Fruit fly (Drosophila melanogaster): ENCODE data around the gene crn.

Gene crn

DNA sequence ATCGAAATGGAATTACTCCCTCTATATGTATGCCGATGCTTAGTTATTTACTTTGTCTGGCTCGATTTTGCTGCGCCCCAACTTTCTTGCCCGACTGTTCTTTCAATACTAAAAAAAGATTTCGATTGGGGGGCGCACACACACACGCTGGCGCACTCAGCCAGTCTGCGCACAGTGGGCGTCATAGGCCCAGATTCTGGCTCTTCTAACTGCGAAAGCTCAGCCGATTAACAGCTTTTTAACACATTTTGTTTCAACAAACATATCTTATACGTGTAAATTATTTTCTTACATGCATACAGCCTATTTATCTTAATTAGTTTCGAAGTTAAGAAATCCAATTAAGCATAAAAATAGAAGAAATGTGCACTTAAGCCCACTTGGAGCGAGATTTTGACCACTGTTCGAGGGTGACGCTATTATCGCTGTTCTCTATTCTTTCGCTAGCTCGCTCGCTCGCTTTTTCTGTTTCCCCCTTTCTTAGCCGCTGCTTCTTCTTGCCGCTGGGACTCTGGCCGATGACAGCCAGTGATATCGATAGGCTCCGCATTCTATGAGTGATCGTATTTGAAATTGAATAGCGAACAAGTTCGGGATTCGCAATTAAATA, 27.5 kb downstream of the crn start, which contains the start of gene Vinc (continued):
- TF ChIP-seq pho (GFP tag; optimal IDR thresholded peaks at IDR 0.05) (peak; percentile 49), fru (optimal IDR thresholded peaks at IDR 0.05) (no peak), CG1792 (GFP tag; optimal IDR thresholded peaks at IDR 0.05) (peak; percentile 65), CG8765 (GFP tag; IDR thresholded peaks at IDR 0.05) (peak; percentile 50; the same call in 1 of the 2 replicates), CG10654 (GFP tag; optimal IDR thresholded peaks at IDR 0.05) (peak; percentile 85), Lim3 (GFP tag; IDR thresholded peaks at IDR 0.05) (0 out of 2 replicates have a peak, but pooled peaks have one; percentile 40), Chrac-16 (GFP tag; optimal IDR thresholded peaks at IDR 0.05) (peak; percentile 52), Jarid2 (GFP tag; optimal IDR thresholded peaks at IDR 0.05) (peak; percentile 86), CG11085 (GFP tag; IDR thresholded peaks at IDR 0.05) (peak; percentile 60; the same call in 1 of the 2 replicates), CG8944 (GFP tag; optimal IDR thresholded peaks at IDR 0.05) (peak; percentile 57), Adf1 (GFP tag; IDR thresholded peaks at IDR 0.05) (peak; percentile 70), CG6175 (GFP tag; IDR thresholded peaks at IDR 0.05) (peak; percentile 77), pita (GFP tag; optimal IDR thresholded peaks at IDR 0.05) (no peak), CG18011 (GFP tag; optimal IDR thresholded peaks at IDR 0.05) (peak; percentile 53), lmd (GFP tag; IDR thresholded peaks at IDR 0.05) (peak; percentile 85), vfl (GFP tag; optimal IDR thresholded peaks at IDR 0.05) (peak; percentile 63), ems (GFP tag; optimal IDR thresholded peaks at IDR 0.05) (peak; percentile 84), bsh (GFP tag; optimal IDR thresholded peaks at IDR 0.05) (peak; percentile 65 to 73), Trl (optimal IDR thresholded peaks at IDR 0.05) (peak in 1 of 2 experiments; percentile 49), Trl (GFP tag; optimal IDR thresholded peaks at IDR 0.05) (peak; percentile 93), p53 (GFP tag; optimal IDR thresholded peaks at IDR 0.05) (peak; percentile 72), CG6254 (GFP tag; optimal IDR thresholded peaks at IDR 0.05) (peak; percentile 79), vnd (GFP tag; IDR thresholded peaks at IDR 0.05; ENCODE audit: partially characterized antibody) (no peak), CG13894 (tag; optimal IDR thresholded peaks at IDR 0.05) (peak; percentile 93), CG30431 (GFP tag; optimal IDR thresholded peaks at IDR 0.05) (peak; percentile 74), CG1024 (GFP tag; IDR thresholded peaks at IDR 0.05) (no peak), H15 (GFP tag; IDR thresholded peaks at IDR 0.05) (peak; percentile 68; the same call in 2 of the 3 replicates), Scr (GFP tag; IDR thresholded peaks at IDR 0.05; ENCODE audit: partially characterized antibody) (peak; percentile 43; the same call in 1 of the 2 replicates), HmgZ (tag; optimal IDR thresholded peaks at IDR 0.05) (peak; percentile 88), CG16813 (GFP tag; IDR thresholded peaks at IDR 0.05; ENCODE audit: partially characterized antibody) (peak; percentile 49; the same call in 2 of the 3 replicates), chinmo (GFP tag; IDR thresholded peaks at IDR 0.05; ENCODE audit: partially characterized antibody) (no peak), bab2 (GFP tag; optimal IDR thresholded peaks at IDR 0.05) (peak; percentile 47), Xbp1 (GFP tag; optimal IDR thresholded peaks at IDR 0.05) (peak; percentile 71), ab (GFP tag; optimal IDR thresholded peaks at IDR 0.05) (peak; percentile 35), ci (GFP tag; IDR thresholded peaks at IDR 0.05) (no peak; the same call in 1 of the 3 replicates), gro (GFP tag; optimal IDR thresholded peaks at IDR 0.05) (peak; percentile 66), caup (GFP tag; optimal IDR thresholded peaks at IDR 0.05; ENCODE audit: severe bottlenecking) (peak; percentile 93), CG12659 (GFP tag; optimal IDR thresholded peaks at IDR 0.05) (peak; percentile 82), kah (GFP tag; optimal IDR thresholded peaks at IDR 0.05) (peak; percentile 79), CG7987 (GFP tag; optimal IDR thresholded peaks at IDR 0.05) (peak; percentile 73), HLH4C (GFP tag; IDR thresholded peaks at IDR 0.05; ENCODE audit: partially characterized antibody) (peak; percentile 60), CG8089 (GFP tag; optimal IDR thresholded peaks at IDR 0.05) (peak; percentile 47), hkb (optimal IDR thresholded peaks at IDR 0.05) (no peak), hkb (GFP tag; IDR thresholded peaks at IDR 0.05) (peak; percentile 86), BtbVII (GFP tag; optimal IDR thresholded peaks at IDR 0.05) (peak; percentile 93), en (GFP tag; optimal IDR thresholded peaks at IDR 0.05) (peak; percentile 82), CG2875 (GFP tag; optimal IDR thresholded peaks at IDR 0.05) (peak; percentile 26), Deaf1 (tag; optimal IDR thresholded peaks at IDR 0.05) (peak; percentile 79), CrebB (tag; optimal IDR thresholded peaks at IDR 0.05) (peak; percentile 75), CG8924 (tag; optimal IDR thresholded peaks at IDR 0.05) (peak; percentile 76)
